Worm (Caenorhabditis elegans): ENCODE data around the gene rbg-1.

rbg-1 gene

ce11 chrX:15016102-15016501 lies 32.8 kb downstream of the rbg-1 start:
- TF ChIP-seq nhr-28 (tag; optimal IDR thresholded peaks at IDR 0.05) (no peak), nfya-1 (tag; optimal IDR thresholded peaks at IDR 0.05; ENCODE audit: insufficient read depth) (peak; percentile 2)

ce11 chrX:15026008-15026407 lies 42.7 kb downstream of the rbg-1 start, which contains the start of gene seb-3:
seb-3 (plus strand) TSS chrX:15026308.
- TF ChIP-seq fkh-2 (tag; optimal IDR thresholded peaks at IDR 0.05) = no peak
- TF ChIP-seq nhr-12 (tag; optimal IDR thresholded peaks at IDR 0.05) = no peak
- no peak for TF ChIP-seq nhr-237 (tag; optimal IDR thresholded peaks at IDR 0.05)
- TF ChIP-seq ceh-16 (tag; optimal IDR thresholded peaks at IDR 0.05) = no peak
- no peak for TF ChIP-seq ceh-28 (tag; optimal IDR thresholded peaks at IDR 0.05)
- no peak for TF ChIP-seq jun-1 (tag; optimal IDR thresholded peaks at IDR 0.05)
- no peak for TF ChIP-seq unc-62 (GFP tag; optimal IDR thresholded peaks at IDR 0.05)
- no peak for TF ChIP-seq pha-4 (tag; optimal IDR thresholded peaks at IDR 0.05)
- no peak for TF ChIP-seq egl-27 (tag; optimal IDR thresholded peaks at IDR 0.05)
- TF ChIP-seq lin-15B (tag; optimal IDR thresholded peaks at IDR 0.05) = no peak
- TF ChIP-seq nfya-1 (tag; optimal IDR thresholded peaks at IDR 0.05; ENCODE audit: insufficient read depth) = no peak
- TF ChIP-seq snpc-4 (tag; optimal IDR thresholded peaks at IDR 0.05) = no peak

DNA sequence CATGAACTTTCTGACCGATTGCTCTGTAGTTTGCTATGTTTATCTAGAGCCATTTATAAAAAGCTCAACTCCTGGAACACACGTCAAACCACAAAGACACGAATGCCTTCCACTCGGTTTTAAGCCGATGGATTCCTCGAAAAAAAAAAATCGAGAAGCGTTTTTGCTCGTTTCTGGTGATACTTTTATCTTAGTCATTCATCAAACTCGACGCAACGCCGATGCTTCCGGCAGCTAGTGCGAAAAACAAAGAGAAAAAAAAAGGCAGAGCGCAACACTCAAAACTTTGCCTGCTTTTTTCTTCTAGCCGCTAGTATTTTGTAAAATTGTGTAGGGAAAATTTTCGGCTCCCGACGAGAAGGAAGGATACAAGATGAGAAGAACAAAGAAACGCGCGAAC lies 44.2 kb downstream of the rbg-1 start:
- TF ChIP-seq egl-5 (tag; optimal IDR thresholded peaks at IDR 0.05) (no peak), elt-1 (tag; optimal IDR thresholded peaks at IDR 0.05) (peak; percentile 45), lin-39 (tag; optimal IDR thresholded peaks at IDR 0.05) (peak; percentile 88)

DNA sequence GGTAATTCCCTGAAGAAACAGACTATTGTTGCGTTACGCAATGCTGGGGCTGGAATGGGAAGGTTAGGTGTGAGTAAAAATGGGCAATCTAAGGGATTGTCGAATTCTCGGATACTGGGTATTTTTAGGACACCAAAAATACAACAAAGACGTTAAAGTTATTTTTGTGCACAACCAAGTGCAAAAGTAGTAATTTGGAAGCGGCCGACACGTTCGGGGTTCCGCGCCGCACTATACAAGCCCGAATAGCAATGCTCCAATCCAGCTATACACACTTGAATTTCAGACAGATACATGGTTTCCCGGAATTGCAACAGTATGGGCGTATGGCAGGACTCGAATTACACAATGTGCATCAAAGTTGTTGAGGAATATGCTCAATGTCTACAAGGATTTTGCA lies 44.7 kb downstream of the rbg-1 start:
- TF ChIP-seq ztf-4 (tag; optimal IDR thresholded peaks at IDR 0.05) (no peak), nhr-43 (tag; optimal IDR thresholded peaks at IDR 0.05; ENCODE audit: poor library complexity, severe bottlenecking) (no peak), nhr-67 (tag; optimal IDR thresholded peaks at IDR 0.05) (no peak), nhr-237 (tag; optimal IDR thresholded peaks at IDR 0.05) (no peak), ama-1 (optimal IDR thresholded peaks at IDR 0.05) (no peak), nhr-77 (tag; optimal IDR thresholded peaks at IDR 0.05) (no peak)

ce11 chrX:15034787-15035186 lies 51.5 kb downstream of the rbg-1 start, which contains the start of gene dsc-1:
dsc-1 (minus strand) TSS chrX:15034832.
- no peak for TF ChIP-seq sea-2 (GFP tag; optimal IDR thresholded peaks at IDR 0.05)
- no peak for TF ChIP-seq fkh-10 (GFP tag; optimal IDR thresholded peaks at IDR 0.05)

DNA sequence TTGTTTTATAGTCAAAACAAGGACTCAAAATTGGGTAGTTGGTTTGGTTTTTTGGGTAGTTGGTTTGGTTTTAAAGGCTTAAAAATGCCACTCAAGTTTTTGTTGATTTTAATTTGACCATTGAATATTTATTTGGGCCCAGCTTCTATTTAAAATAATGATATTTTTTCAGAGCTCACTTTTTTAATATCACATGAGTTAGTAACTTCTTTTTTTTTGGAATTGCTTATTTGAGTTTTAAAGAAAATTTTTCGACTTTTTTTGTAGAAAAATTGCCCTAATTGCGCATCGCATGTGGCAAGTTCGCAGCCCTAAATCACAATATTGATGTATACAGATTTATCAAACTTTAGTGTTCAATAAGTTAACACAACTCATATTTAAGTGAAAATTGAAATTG lies 52.4 kb downstream of the rbg-1 start:
- no peak for TF ChIP-seq sea-2 (GFP tag; optimal IDR thresholded peaks at IDR 0.05)
- TF ChIP-seq tbx-2 (tag; optimal IDR thresholded peaks at IDR 0.05) = no peak
- no peak for TF ChIP-seq elt-2 (tag; optimal IDR thresholded peaks at IDR 0.05)
- TF ChIP-seq nfya-1 (tag; optimal IDR thresholded peaks at IDR 0.05; ENCODE audit: insufficient read depth) = no peak
- no peak for TF ChIP-seq nhr-77 (tag; optimal IDR thresholded peaks at IDR 0.05)
- no peak for TF ChIP-seq ceh-82 (tag; optimal IDR thresholded peaks at IDR 0.05)
- no peak for TF ChIP-seq nhr-67 (tag; optimal IDR thresholded peaks at IDR 0.05)
- no peak for TF ChIP-seq ceh-9 (tag; optimal IDR thresholded peaks at IDR 0.05)
- no peak for TF ChIP-seq lin-39 (tag; optimal IDR thresholded peaks at IDR 0.05)
- TF ChIP-seq unc-39 (tag; optimal IDR thresholded peaks at IDR 0.05) = no peak
- no peak for TF ChIP-seq ceh-28 (tag; optimal IDR thresholded peaks at IDR 0.05)
- TF ChIP-seq ceh-16 (tag; optimal IDR thresholded peaks at IDR 0.05) = no peak
- TF ChIP-seq ztf-11 (tag; optimal IDR thresholded peaks at IDR 0.05) = no peak
- TF ChIP-seq pqm-1 (tag; optimal IDR thresholded peaks at IDR 0.05) = no peak
- TF ChIP-seq skn-1 (tag; optimal IDR thresholded peaks at IDR 0.05) = no peak
- no peak for TF ChIP-seq ztf-4 (tag; optimal IDR thresholded peaks at IDR 0.05)

ce11 chrX:15036287-15036686 lies 53.0 kb downstream of the rbg-1 start:
- TF ChIP-seq nhr-11 (tag; optimal IDR thresholded peaks at IDR 0.05) = no peak
- peak; percentile 18 for TF ChIP-seq ama-1 (optimal IDR thresholded peaks at IDR 0.05)
- TF ChIP-seq nhr-43 (tag; optimal IDR thresholded peaks at IDR 0.05; ENCODE audit: poor library complexity, severe bottlenecking) = peak; percentile 13
- no peak for TF ChIP-seq elt-1 (tag; optimal IDR thresholded peaks at IDR 0.05)
